Worm (Caenorhabditis elegans): ENCODE results near the gene C35D10.6.

DNA sequence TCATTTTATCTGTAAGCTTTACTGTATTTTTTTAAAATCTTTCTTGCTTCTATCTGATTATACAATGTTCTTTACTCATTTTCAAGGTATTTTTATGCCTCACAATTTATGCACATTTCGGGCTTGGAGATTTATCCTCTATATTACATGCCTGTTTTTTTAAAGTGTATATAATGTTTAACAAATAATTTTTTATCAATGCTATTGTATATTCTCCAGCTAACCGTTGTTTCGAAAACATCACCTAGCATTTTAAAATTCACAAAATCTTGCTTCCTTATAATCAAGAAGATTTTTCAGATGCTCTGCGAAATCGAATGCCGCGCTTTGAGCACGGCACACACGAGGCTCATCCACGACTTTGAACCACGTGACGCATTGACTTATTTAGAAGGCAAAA is 7.1 kb upstream of the C35D10.6 start, which contains the start of gene ced-4:
- TF ChIP-seq dmd-9 (GFP tag; IDR thresholded peaks at IDR 0.05) = no peak
- TF ChIP-seq jun-1 (tag; optimal IDR thresholded peaks at IDR 0.05) = no peak
- TF ChIP-seq mxl-3 (GFP tag; optimal IDR thresholded peaks at IDR 0.05) = no peak
- no peak for TF ChIP-seq ces-1 (GFP tag; optimal IDR thresholded peaks at IDR 0.05)
- no peak for TF ChIP-seq lin-38 (GFP tag; IDR thresholded peaks at IDR 0.05)
- TF ChIP-seq nhr-237 (tag; optimal IDR thresholded peaks at IDR 0.05) = no peak
- TF ChIP-seq dpl-1 (GFP tag; optimal IDR thresholded peaks at IDR 0.05) = no peak
- TF ChIP-seq zfp-3 (GFP tag; conservative IDR thresholded peaks at IDR 0.05) = no peak

Data from whole organism, L4 larva.